Fruit fly (Drosophila melanogaster) whole organism, wandering third instar larva: ENCODE data around the gene CG31793.

Source experiments
- CG32264 ChIP-seq: fragments of 200-800 bp; sonication (Bioruptor generic); optimal IDR thresholded peaks from 2 replicates; lab custom pipeline; 2016; ENCODE audit warnings: missing biosample characterization, missing genetic modification characterization
- Dfd ChIP-seq: fragments of >200 bp; optimal IDR thresholded peaks from 2 replicates; lab custom pipeline; 2017; ENCODE audit warnings: missing biosample characterization, missing genetic modification characterization
- Dif ChIP-seq: fragments of 200-275, 200-300 bp; sonication (Bioruptor generic); optimal IDR thresholded peaks from 2 replicates; lab custom pipeline; 2018; ENCODE audit warnings: missing biosample characterization, missing genetic modification characterization; ENCODE audit not compliant: partially characterized antibody
- GATAd ChIP-seq: sonication (Bioruptor generic); optimal IDR thresholded peaks from 2 replicates; lab custom pipeline; 2016; ENCODE audit warnings: missing biosample characterization, missing genetic modification characterization
- HLH106 ChIP-seq: fragments of 200-800 bp; optimal IDR thresholded peaks from 3 replicates; lab custom pipeline; 2019; ENCODE audit warnings: missing biosample characterization, mild to moderate bottlenecking, missing genetic modification characterization, moderate library complexity
- Hnf4 ChIP-seq: fragments of 200-800 bp; sonication (Bioruptor generic); optimal IDR thresholded peaks from 2 replicates; lab custom pipeline; 2016; ENCODE audit warnings: missing biosample characterization, mild to moderate bottlenecking, missing genetic modification characterization
- Hr83 ChIP-seq: fragments of 200-300 bp; sonication (Bioruptor generic); optimal IDR thresholded peaks from 2 replicates; lab custom pipeline; 2016; ENCODE audit warnings: missing biosample characterization, mild to moderate bottlenecking, missing genetic modification characterization, moderate library complexity; ENCODE audit not compliant: poor library complexity, severe bottlenecking
- Jra ChIP-seq: sonication (Bioruptor generic); optimal IDR thresholded peaks from 2 replicates; lab custom pipeline; 2016; ENCODE audit warnings: missing biosample characterization, missing genetic modification characterization
- Myc ChIP-seq: fragments of >200 bp; optimal IDR thresholded peaks from 2 replicates; lab custom pipeline; 2017
- N ChIP-seq: fragments of >200 bp; optimal IDR thresholded peaks from 2 replicates; lab custom pipeline; 2018; ENCODE audit warnings: missing biosample characterization, missing external identifiers, missing genetic modification characterization
- OdsH ChIP-seq: fragments of 200-800 bp; sonication (Bioruptor generic); optimal IDR thresholded peaks from 2 replicates; lab custom pipeline; 2016; ENCODE audit warnings: missing biosample characterization, mild to moderate bottlenecking, missing genetic modification characterization
- Rel ChIP-seq, 2 experiments: fragments of 200-800 bp; sonication (Bioruptor generic) in 1 of 2; optimal IDR thresholded peaks; 2 replicates in 1 of 2; 3 replicates in 1 of 2; lab custom pipeline; 2016 to 2019; ENCODE audit warnings: mild to moderate bottlenecking in 2 of 2, missing biosample characterization in 2 of 2, missing genetic modification characterization in 2 of 2, moderate library complexity in 1 of 2
- Sp1 ChIP-seq: fragments of 200-800 bp; sonication (Bioruptor generic); optimal IDR thresholded peaks from 3 replicates; lab custom pipeline; 2019; ENCODE audit warnings: missing biosample characterization, mild to moderate bottlenecking, missing genetic modification characterization, moderate library complexity
- br ChIP-seq: fragments of 200-800 bp; sonication (Bioruptor generic); optimal IDR thresholded peaks from 2 replicates; lab custom pipeline; 2016; ENCODE audit warnings: missing biosample characterization, missing genetic modification characterization
- brk ChIP-seq: fragments of 200-800 bp; sonication (Bioruptor generic); optimal IDR thresholded peaks from 2 replicates; lab custom pipeline; 2016; ENCODE audit warnings: missing biosample characterization, mild to moderate bottlenecking, missing genetic modification characterization
- dmrt93B ChIP-seq: fragments of 200-800 bp; sonication (Bioruptor generic); optimal IDR thresholded peaks from 2 replicates; lab custom pipeline; 2018; ENCODE audit warnings: missing biosample characterization, mild to moderate bottlenecking, missing genetic modification characterization
- dsf ChIP-seq: sonication (Bioruptor generic); optimal IDR thresholded peaks from 2 replicates; lab custom pipeline; 2016; ENCODE audit warnings: missing biosample characterization, missing genetic modification characterization, borderline replicate concordance
- ey ChIP-seq: fragments of 200-800 bp; sonication (Bioruptor generic); optimal IDR thresholded peaks from 2 replicates; lab custom pipeline; 2016; ENCODE audit warnings: missing biosample characterization, missing genetic modification characterization
- foxo ChIP-seq, 2 experiments: fragments of 200-800 bp; sonication (Bioruptor generic); optimal IDR thresholded peaks; 2 replicates in 1 of 2; 3 replicates in 1 of 2; lab custom pipeline; 2016 to 2017; ENCODE audit warnings: missing biosample characterization in 2 of 2, missing genetic modification characterization in 2 of 2
- fru ChIP-seq: fragments of 200-800 bp; sonication (Bioruptor generic); optimal IDR thresholded peaks from 3 replicates; lab custom pipeline; 2016; ENCODE audit warnings: missing biosample characterization, mild to moderate bottlenecking, missing genetic modification characterization
- h ChIP-seq: fragments of 200-800 bp; sonication (Bioruptor generic); optimal IDR thresholded peaks from 3 replicates; lab custom pipeline; 2016; ENCODE audit warnings: missing biosample characterization, mild to moderate bottlenecking, missing genetic modification characterization
- jim ChIP-seq: fragments of 175-275, 200-325 bp; sonication (Bioruptor generic); optimal IDR thresholded peaks from 2 replicates; lab custom pipeline; 2016; ENCODE audit warnings: missing biosample characterization, mild to moderate bottlenecking, missing genetic modification characterization
- psq ChIP-seq: fragments of 200-800 bp; sonication (Bioruptor generic); optimal IDR thresholded peaks from 3 replicates; lab custom pipeline; 2017; ENCODE audit warnings: missing biosample characterization, mild to moderate bottlenecking, missing genetic modification characterization, moderate library complexity
- rgr ChIP-seq: fragments of 200-800 bp; sonication (Bioruptor generic); optimal IDR thresholded peaks from 3 replicates; lab custom pipeline; 2016; ENCODE audit warnings: missing biosample characterization, mild to moderate bottlenecking, missing genetic modification characterization
- sage ChIP-seq: fragments of 200-800 bp; sonication (Bioruptor generic); optimal IDR thresholded peaks from 2 replicates; lab custom pipeline; 2016; ENCODE audit warnings: missing biosample characterization, mild to moderate bottlenecking, missing genetic modification characterization
- sv ChIP-seq: fragments of 200-800 bp; sonication (Bioruptor generic); optimal IDR thresholded peaks from 3 replicates; lab custom pipeline; 2016; ENCODE audit warnings: missing biosample characterization, missing genetic modification characterization
- tai ChIP-seq: sonication (Bioruptor generic); optimal IDR thresholded peaks from 2 replicates; lab custom pipeline; 2016; ENCODE audit warnings: missing biosample characterization, missing genetic modification characterization
- woc ChIP-seq: sonication (Bioruptor generic); optimal IDR thresholded peaks from 2 replicates; lab custom pipeline; 2016; ENCODE audit warnings: missing biosample characterization, mild to moderate bottlenecking, missing genetic modification characterization

CG31793 gene

dm6 chr2L:19010037-19010436, 6.9 kb downstream of the CG31793 start:
- TF ChIP-seq fru (no peak), GATAd (GFP tag; lab: Kevin White, UChicago) (no peak), h (GFP tag; lab: Kevin White, UChicago) (no peak), sage (GFP tag; lab: Kevin White, UChicago) (no peak), rgr (GFP tag; lab: Kevin White, UChicago) (no peak)
- TF ChIP-seq, all 38 proteins: peak for 0

- TF ChIP-seq woc (GFP tag; lab: Kevin White, UChicago): no peak
- no peak for TF ChIP-seq CG32264
- TF ChIP-seq foxo (GFP tag; optimal IDR thresholded peaks at IDR 0.05; lab: Kevin White, UChicago): no peak
Observed at dm6 chr2L:19010566-19010965, 7.4 kb downstream of the CG31793 start, which contains the start of gene robl37BC. robl37BC (plus strand) TSS chr2L:19010866.

dm6 chr2L:19011895-19012645, 8.9 kb downstream of the CG31793 start:
- TF ChIP-seq woc (GFP tag; lab: Kevin White, UChicago) (peak; percentile 68), ey (GFP tag; lab: Kevin White, UChicago) (peak; percentile 81), Rel (GFP tag; optimal IDR thresholded peaks at IDR 0.05; lab: Kevin White, UChicago) (no peak), Rel (tag; optimal IDR thresholded peaks at IDR 0.05; lab: Kevin White, UChicago) (no peak), Hnf4 (peak; percentile 43), jim (GFP tag; lab: Kevin White, UChicago) (no peak), fru (peak; percentile 84), h (GFP tag; lab: Kevin White, UChicago) (peak; percentile 80), HLH106 (peak; percentile 74), foxo (GFP tag; optimal IDR thresholded peaks at IDR 0.05; lab: Kevin White, UChicago) (peak in 1 of 2 experiments; percentile 77), OdsH (GFP tag; lab: Kevin White, UChicago) (peak; percentile 61), Jra (GFP tag; lab: Kevin White, UChicago) (peak; percentile 29), tai (GFP tag; lab: Kevin White, UChicago) (no peak), Sp1 (GFP tag; lab: Kevin White, UChicago) (peak; percentile 75), sage (GFP tag; lab: Kevin White, UChicago) (no peak), dmrt93B (GFP tag; lab: Kevin White, UChicago) (peak; percentile 52), br (peak; percentile 76), N (GFP tag; lab: Kevin White, UChicago) (no peak), rgr (GFP tag; lab: Kevin White, UChicago) (peak; percentile 73), sv (GFP tag; lab: Kevin White, UChicago) (peak; percentile 66), brk (GFP tag; lab: Kevin White, UChicago) (peak; percentile 25), psq (peak; percentile 48)

DNA sequence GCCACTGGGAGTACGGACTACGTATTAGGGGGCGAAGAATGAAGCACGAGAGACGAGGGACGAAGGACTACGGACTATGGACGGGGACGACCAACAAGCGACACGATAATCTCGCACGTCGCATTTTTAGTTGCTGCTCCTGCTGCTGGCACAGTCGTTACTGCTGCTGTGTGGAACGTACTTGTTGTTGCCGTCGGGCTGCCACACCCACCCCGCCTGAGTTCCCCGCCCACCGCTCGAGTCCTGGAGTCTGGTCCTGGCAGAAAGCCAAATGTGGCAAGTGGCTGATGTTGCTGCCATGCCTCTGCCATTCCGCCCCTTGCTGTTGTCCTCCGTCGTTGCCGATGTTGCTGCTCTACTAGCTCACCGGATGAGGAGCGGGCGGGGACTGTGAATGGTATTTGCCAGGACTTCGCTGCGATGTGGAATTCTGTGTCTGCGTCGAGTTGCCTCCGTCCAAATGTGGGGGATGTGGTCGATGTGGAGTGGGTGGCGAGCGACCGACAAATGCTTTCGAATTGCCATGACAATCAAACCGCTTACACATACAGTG, 9.7 kb downstream of the CG31793 start:
- TF ChIP-seq Dif (GFP tag; lab: Kevin White, UChicago) (no peak), h (GFP tag; lab: Kevin White, UChicago) (no peak), Hr83 (GFP tag; lab: Kevin White, UChicago) (no peak), rgr (GFP tag; lab: Kevin White, UChicago) (no peak), dsf (no peak), Myc (lab: Kevin White, UChicago) (no peak), Dfd (GFP tag; lab: Kevin White, UChicago) (no peak), Sp1 (GFP tag; lab: Kevin White, UChicago) (no peak), N (GFP tag; lab: Kevin White, UChicago) (no peak)
